Fruit fly (Drosophila melanogaster): Measurements from ENCODE around the gene CG13358.
A peak's percentile ranks its signal among the peaks of the same experiment; 100 is the strongest.

The CG13358 gene

DNA sequence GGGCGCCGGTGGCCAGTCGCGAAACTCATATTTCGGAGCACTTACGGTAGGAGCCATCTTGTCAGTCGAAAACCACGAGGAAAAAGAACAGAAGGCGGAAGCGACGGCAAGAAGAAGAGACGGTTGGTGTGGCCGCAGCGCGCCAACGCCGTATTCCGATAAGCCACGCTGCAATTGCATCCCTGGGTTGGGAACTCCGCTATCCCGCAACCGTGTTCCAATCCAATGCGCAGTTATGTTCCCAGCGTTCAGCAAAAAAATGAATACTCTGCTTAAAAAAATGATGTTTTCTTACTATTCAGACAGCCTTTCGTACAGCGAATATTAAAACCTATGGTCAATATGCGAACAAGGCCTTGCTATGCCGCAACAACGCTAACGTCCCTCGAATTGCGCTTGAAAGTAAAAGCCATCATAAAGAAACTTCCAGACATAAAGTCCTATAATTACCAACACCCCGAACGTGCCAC, 39.6 kb downstream of the CG13358 start, which contains the start of gene RpL22:
Gene RpL22, minus strand, starts transcription at position 92 of the 470 bp plus-strand sequence.
- TF ChIP-seq CrebA (GFP tag; optimal IDR thresholded peaks at IDR 0.05; ENCODE audit: borderline replicate concordance) (no peak), Myc (optimal IDR thresholded peaks at IDR 0.05) (peak; percentile 80), rgr (GFP tag; optimal IDR thresholded peaks at IDR 0.05) (peak; percentile 92), Dfd (GFP tag; optimal IDR thresholded peaks at IDR 0.05) (no peak), h (GFP tag; optimal IDR thresholded peaks at IDR 0.05) (peak; percentile 86), woc (GFP tag; optimal IDR thresholded peaks at IDR 0.05) (no peak), brk (GFP tag; optimal IDR thresholded peaks at IDR 0.05) (no peak), OdsH (GFP tag; optimal IDR thresholded peaks at IDR 0.05) (peak; percentile 68), dl (GFP tag; optimal IDR thresholded peaks at IDR 0.05; ENCODE audit: insufficient read depth in 1 of 2, partially characterized antibody in 2 of 2) (no peak), pan (optimal IDR thresholded peaks at IDR 0.05) (no peak), dmrt93B (GFP tag; optimal IDR thresholded peaks at IDR 0.05) (peak; percentile 90), br (GFP tag; optimal IDR thresholded peaks at IDR 0.05) (peak; percentile 85), CG32264 (GFP tag; optimal IDR thresholded peaks at IDR 0.05) (no peak), GATAd (GFP tag; optimal IDR thresholded peaks at IDR 0.05) (no peak), Rel (GFP tag; optimal IDR thresholded peaks at IDR 0.05) (no peak), Rel (tag; optimal IDR thresholded peaks at IDR 0.05) (peak; percentile 61), Mio (GFP tag; optimal IDR thresholded peaks at IDR 0.05) (no peak), ey (GFP tag; optimal IDR thresholded peaks at IDR 0.05) (peak; percentile 53), sv (GFP tag; optimal IDR thresholded peaks at IDR 0.05) (peak; percentile 69), foxo (GFP tag; optimal IDR thresholded peaks at IDR 0.05) (peak in 1 of 2 experiments; percentile 77), usp (GFP tag; optimal IDR thresholded peaks at IDR 0.05) (no peak), fru (GFP tag; optimal IDR thresholded peaks at IDR 0.05) (peak; percentile 81), N (GFP tag; optimal IDR thresholded peaks at IDR 0.05) (no peak), jim (GFP tag; optimal IDR thresholded peaks at IDR 0.05) (no peak), HLH106 (tag; optimal IDR thresholded peaks at IDR 0.05) (peak; percentile 69), Abd-B (GFP tag; optimal IDR thresholded peaks at IDR 0.05) (no peak), Vsx2 (GFP tag; optimal IDR thresholded peaks at IDR 0.05; ENCODE audit: partially characterized antibody) (no peak), CG9705 (GFP tag; optimal IDR thresholded peaks at IDR 0.05) (peak; percentile 77), Jra (GFP tag; optimal IDR thresholded peaks at IDR 0.05) (peak; percentile 63), tai (GFP tag; optimal IDR thresholded peaks at IDR 0.05) (no peak), Sp1 (GFP tag; optimal IDR thresholded peaks at IDR 0.05) (peak; percentile 87), Dif (GFP tag; optimal IDR thresholded peaks at IDR 0.05; ENCODE audit: partially characterized antibody) (peak; percentile 12), Hr83 (GFP tag; optimal IDR thresholded peaks at IDR 0.05; ENCODE audit: poor library complexity, severe bottlenecking) (peak; percentile 90), dsf (GFP tag; optimal IDR thresholded peaks at IDR 0.05; ENCODE audit: borderline replicate concordance) (no peak), Hnf4 (GFP tag; optimal IDR thresholded peaks at IDR 0.05) (peak; percentile 70), Hr78 (GFP tag; optimal IDR thresholded peaks at IDR 0.05) (no peak), psq (GFP tag; optimal IDR thresholded peaks at IDR 0.05) (no peak), sage (GFP tag; optimal IDR thresholded peaks at IDR 0.05) (no peak), lola (GFP tag; optimal IDR thresholded peaks at IDR 0.05) (no peak)

DNA sequence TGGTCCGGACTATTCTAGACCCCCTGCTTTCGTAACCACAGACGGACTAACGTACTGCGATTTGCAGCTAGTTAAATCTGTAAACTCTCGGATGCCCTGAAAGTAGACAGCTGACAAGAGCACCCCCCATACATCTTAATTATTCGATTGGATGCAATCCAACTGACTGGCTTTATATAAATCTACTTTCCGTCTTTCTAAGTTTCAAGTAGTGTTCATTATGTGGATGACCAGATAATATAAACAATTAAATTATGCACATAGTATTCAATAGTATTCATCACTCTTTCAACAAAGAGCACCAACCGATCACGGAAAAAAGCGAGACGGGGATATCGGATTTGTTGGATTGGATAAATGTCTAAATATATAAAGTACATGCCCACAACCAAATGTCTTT, 42.7 kb downstream of the CG13358 start:
- TF ChIP-seq Dfd (GFP tag; optimal IDR thresholded peaks at IDR 0.05) (no peak), tai (GFP tag; optimal IDR thresholded peaks at IDR 0.05) (no peak), Vsx2 (GFP tag; optimal IDR thresholded peaks at IDR 0.05; ENCODE audit: partially characterized antibody) (no peak), Jra (GFP tag; optimal IDR thresholded peaks at IDR 0.05) (no peak), rgr (GFP tag; optimal IDR thresholded peaks at IDR 0.05) (no peak), Hr78 (GFP tag; optimal IDR thresholded peaks at IDR 0.05) (no peak), Rel (GFP tag; optimal IDR thresholded peaks at IDR 0.05) (no peak), Rel (tag; optimal IDR thresholded peaks at IDR 0.05) (no peak), dl (GFP tag; optimal IDR thresholded peaks at IDR 0.05; ENCODE audit: insufficient read depth in 1 of 2, partially characterized antibody in 2 of 2) (no peak), dsf (GFP tag; optimal IDR thresholded peaks at IDR 0.05; ENCODE audit: borderline replicate concordance) (no peak), psq (GFP tag; optimal IDR thresholded peaks at IDR 0.05) (no peak), Hr83 (GFP tag; optimal IDR thresholded peaks at IDR 0.05; ENCODE audit: poor library complexity, severe bottlenecking) (no peak), fru (GFP tag; optimal IDR thresholded peaks at IDR 0.05) (no peak), brk (GFP tag; optimal IDR thresholded peaks at IDR 0.05) (no peak), OdsH (GFP tag; optimal IDR thresholded peaks at IDR 0.05) (no peak), foxo (GFP tag; optimal IDR thresholded peaks at IDR 0.05) (no peak), jim (GFP tag; optimal IDR thresholded peaks at IDR 0.05) (no peak)

Measured in whole organism, wandering third instar larva.